Fruit fly (Drosophila melanogaster): ENCODE results near the gene Droj2.

Gene Droj2

DNA sequence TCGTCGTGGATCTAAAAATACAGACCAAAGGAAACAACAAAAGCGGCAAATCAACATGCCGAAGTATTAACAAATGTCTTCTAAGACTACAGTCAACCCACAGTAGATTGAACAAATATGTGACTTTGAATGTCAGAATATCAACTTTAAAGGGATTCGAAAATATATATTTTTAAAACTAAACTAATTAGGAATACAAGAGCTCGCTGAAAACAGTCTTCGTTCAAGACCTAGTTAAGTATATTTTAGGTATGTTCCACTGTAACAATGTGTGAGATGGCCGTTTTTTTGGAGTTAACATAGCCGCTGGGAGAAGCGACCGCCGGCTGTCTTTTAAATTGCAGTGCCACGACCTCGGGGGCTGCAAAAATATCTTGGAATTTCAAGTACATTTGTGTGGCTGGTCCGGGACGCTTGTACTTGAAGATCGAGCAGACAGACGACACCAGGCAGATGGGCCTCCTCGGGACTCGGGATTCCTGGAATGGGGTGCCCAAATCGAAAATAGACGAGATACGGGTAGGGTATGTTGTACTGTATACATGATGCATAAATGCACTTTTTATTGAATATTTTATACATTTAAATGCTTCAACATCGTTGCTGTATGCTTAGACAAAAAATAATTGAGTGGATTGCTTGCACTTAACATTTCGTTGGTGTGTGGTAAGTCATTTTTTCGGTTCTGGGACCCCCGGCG is 46.6 kb downstream of the Droj2 start (continued):
- TF ChIP-seq CG10462 (GFP tag; optimal IDR thresholded peaks at IDR 0.05), result peak; percentile 6
- TF ChIP-seq row (GFP tag; IDR thresholded peaks at IDR 0.05), result peak; percentile 85
- peak; percentile 83 for TF ChIP-seq gem (tag; optimal IDR thresholded peaks at IDR 0.05)
- TF ChIP-seq slou (GFP tag; optimal IDR thresholded peaks at IDR 0.05), result no peak
- no peak for TF ChIP-seq CG7987 (GFP tag; optimal IDR thresholded peaks at IDR 0.05)
- peak; percentile 59; the same call in 1 of the 3 replicates for TF ChIP-seq Mrtf (GFP tag; IDR thresholded peaks at IDR 0.05)
- 0 out of 2 replicates have a peak, but pooled peaks have one; percentile 15 for TF ChIP-seq CG11085 (GFP tag; IDR thresholded peaks at IDR 0.05)
- TF ChIP-seq tio (GFP tag; optimal IDR thresholded peaks at IDR 0.05), result peak; percentile 45
- TF ChIP-seq CG11695 (GFP tag; IDR thresholded peaks at IDR 0.05), result 0 out of 3 replicates have a peak, but pooled peaks have one; percentile 36
- peak; percentile 58; the same call in 2 of the 4 replicates for TF ChIP-seq Gug (GFP tag; IDR thresholded peaks at IDR 0.05)
- TF ChIP-seq CG16863 (GFP tag; optimal IDR thresholded peaks at IDR 0.05), result peak; percentile 64
- TF ChIP-seq CG3065 (GFP tag; optimal IDR thresholded peaks at IDR 0.05), result no peak
- TF ChIP-seq CG30020 (tag; optimal IDR thresholded peaks at IDR 0.05), result no peak
- TF ChIP-seq sob (GFP tag; IDR thresholded peaks at IDR 0.05), result peak; percentile 42; the same call in 1 of the 2 replicates
- 0 out of 3 replicates have a peak, but pooled peaks have one; percentile 31 for TF ChIP-seq CG2199 (GFP tag; IDR thresholded peaks at IDR 0.05)
- peak; percentile 70 for TF ChIP-seq trem (tag; optimal IDR thresholded peaks at IDR 0.05)
- TF ChIP-seq CG15479 (GFP tag; optimal IDR thresholded peaks at IDR 0.05), result no peak
- TF ChIP-seq schlank (tag; optimal IDR thresholded peaks at IDR 0.05), result no peak
- TF ChIP-seq TFAM (GFP tag; optimal IDR thresholded peaks at IDR 0.05), result peak; percentile 29
- TF ChIP-seq CG17568 (GFP tag; optimal IDR thresholded peaks at IDR 0.05), result peak; percentile 33
- no peak for TF ChIP-seq Usf (GFP tag; optimal IDR thresholded peaks at IDR 0.05)
- TF ChIP-seq zfh2 (GFP tag; optimal IDR thresholded peaks at IDR 0.05), result peak; percentile 23
- no peak for TF ChIP-seq hbn (GFP tag; IDR thresholded peaks at IDR 0.05; ENCODE audit: partially characterized antibody)
- no peak for TF ChIP-seq gro (GFP tag; optimal IDR thresholded peaks at IDR 0.05)
- peak; percentile 12 for TF ChIP-seq Mad (GFP tag; optimal IDR thresholded peaks at IDR 0.05)
- TF ChIP-seq sens-2 (GFP tag; IDR thresholded peaks at IDR 0.05), result peak; percentile 47; the same call in 1 of the 2 replicates
- TF ChIP-seq CG17802 (tag; optimal IDR thresholded peaks at IDR 0.05), result peak; percentile 18
- TF ChIP-seq sima (GFP tag; optimal IDR thresholded peaks at IDR 0.05), result no peak
- peak; percentile 19 for TF ChIP-seq CG33213 (GFP tag; optimal IDR thresholded peaks at IDR 0.05)
- TF ChIP-seq HmgZ (tag; optimal IDR thresholded peaks at IDR 0.05), result no peak
- TF ChIP-seq Bgb (GFP tag; IDR thresholded peaks at IDR 0.05; ENCODE audit: partially characterized antibody), result no peak
- peak; percentile 45 for TF ChIP-seq jumu (GFP tag; optimal IDR thresholded peaks at IDR 0.05)
- TF ChIP-seq btn (GFP tag; optimal IDR thresholded peaks at IDR 0.05), result peak; percentile 11
- no peak for TF ChIP-seq CG10543 (GFP tag; optimal IDR thresholded peaks at IDR 0.05)
- peak; percentile 29 for TF ChIP-seq chn (GFP tag; optimal IDR thresholded peaks at IDR 0.05)
- no peak for TF ChIP-seq HLHmδ (GFP tag; optimal IDR thresholded peaks at IDR 0.05)
- TF ChIP-seq CG10654 (GFP tag; optimal IDR thresholded peaks at IDR 0.05), result peak; percentile 46
- peak; percentile 53 for TF ChIP-seq Rx (GFP tag; IDR thresholded peaks at IDR 0.05)
- peak; percentile 49 for TF ChIP-seq croc (GFP tag; conservative IDR thresholded peaks at IDR 0.05)
- peak; percentile 43 to 47 for TF ChIP-seq Pdp1 (GFP tag; optimal IDR thresholded peaks at IDR 0.05)
- TF ChIP-seq CG8359 (GFP tag; optimal IDR thresholded peaks at IDR 0.05; ENCODE audit: borderline replicate concordance), result peak; percentile 62
- TF ChIP-seq sisA (GFP tag; IDR thresholded peaks at IDR 0.05), result peak; percentile 78
- TF ChIP-seq fd102C (GFP tag; optimal IDR thresholded peaks at IDR 0.05), result peak; percentile 17
- no peak for TF ChIP-seq CkIIα-i1 (GFP tag; IDR thresholded peaks at IDR 0.05)
- TF ChIP-seq CG18262 (tag; optimal IDR thresholded peaks at IDR 0.05), result peak; percentile 78
- no peak for TF ChIP-seq Sin3A (optimal IDR thresholded peaks at IDR 0.05)
- TF ChIP-seq CG17361 (GFP tag; IDR thresholded peaks at IDR 0.05), result peak; percentile 69
- TF ChIP-seq pita (GFP tag; optimal IDR thresholded peaks at IDR 0.05), result no peak
- peak; percentile 66 for TF ChIP-seq lilli (GFP tag; optimal IDR thresholded peaks at IDR 0.05)
- peak; percentile 30 for TF ChIP-seq Dip3 (GFP tag; optimal IDR thresholded peaks at IDR 0.05)
